Worm (Caenorhabditis elegans): ENCODE results near the gene C07H4.1.

- TF ChIP-seq unc-62 (GFP tag; optimal IDR thresholded peaks at IDR 0.05) = no peak
- no peak for TF ChIP-seq nhr-84 (tag; optimal IDR thresholded peaks at IDR 0.05)
- no peak for TF ChIP-seq aly-2 (tag; optimal IDR thresholded peaks at IDR 0.05)
- TF ChIP-seq lin-39 (tag; optimal IDR thresholded peaks at IDR 0.05) = no peak
- no peak for TF ChIP-seq unc-98 (GFP tag; IDR thresholded peaks at IDR 0.05)
- no peak for TF ChIP-seq lin-13 (GFP tag; optimal IDR thresholded peaks at IDR 0.05)
- TF ChIP-seq fkh-10 (GFP tag; optimal IDR thresholded peaks at IDR 0.05) = no peak
- TF ChIP-seq ama-1 (optimal IDR thresholded peaks at IDR 0.05) = no peak
- no peak for TF ChIP-seq pqm-1 (tag; optimal IDR thresholded peaks at IDR 0.05)
- TF ChIP-seq egl-13 (tag; optimal IDR thresholded peaks at IDR 0.05) = no peak
- no peak for TF ChIP-seq snpc-4 (tag; optimal IDR thresholded peaks at IDR 0.05)
Observed at ce11 chrII:9074492-9074891, 19.0 kb downstream of the C07H4.1 start.
